Fruit fly (Drosophila melanogaster) whole organism, prepupa: ENCODE measurements around the gene CG42709.

Experiments used
- Blimp-1 ChIP-seq: fragments of 200-800 bp; sonication (Bioruptor generic); optimal IDR thresholded peaks from 3 replicates; lab custom pipeline; 2017; ENCODE audit warnings: missing biosample characterization, missing genetic modification characterization, mild to moderate bottlenecking, moderate library complexity, missing genetic modification reagents
- CG10631 ChIP-seq: fragments of 200-800 bp; sonication (Bioruptor generic); optimal IDR thresholded peaks from 2 replicates; lab custom pipeline; 2016; ENCODE audit warnings: missing biosample characterization, missing genetic modification characterization
- CG11294 ChIP-seq: fragments of 200-800 bp; sonication (Bioruptor generic); IDR thresholded peaks from 2 replicates; pipeline ENCODE4 v1.3.6; 2022; ENCODE audit warnings: missing biosample characterization, missing genetic modification characterization
- CG15336 ChIP-seq: fragments of 200-800 bp; sonication (Bioruptor generic); IDR thresholded peaks from 2 replicates; pipeline ENCODE4 v1.3.6; 2022; ENCODE audit warnings: missing biosample characterization, missing genetic modification characterization
- CG1621 ChIP-seq: fragments of 200-800 bp; sonication (Bioruptor generic); optimal IDR thresholded peaks from 3 replicates; lab custom pipeline; 2018; ENCODE audit warnings: missing biosample characterization, mild to moderate bottlenecking, missing genetic modification characterization
- CG3032 ChIP-seq: fragments of 200-800 bp; optimal IDR thresholded peaks from 2 replicates; lab custom pipeline; 2019; ENCODE audit warnings: missing biosample characterization, mild to moderate bottlenecking, missing genetic modification characterization, moderate library complexity
- CG31627 ChIP-seq: fragments of 200-800 bp; sonication (Bioruptor generic); optimal IDR thresholded peaks from 3 replicates; lab custom pipeline; 2016; ENCODE audit warnings: missing biosample characterization, missing genetic modification characterization
- CG32006 ChIP-seq: fragments of 200-800 bp; sonication (Bioruptor generic); optimal IDR thresholded peaks from 3 replicates; lab custom pipeline; 2017; ENCODE audit warnings: missing biosample characterization, mild to moderate bottlenecking, missing genetic modification characterization
- CG3919 ChIP-seq: fragments of 200-800 bp; sonication (Bioruptor generic); optimal IDR thresholded peaks from 3 replicates; lab custom pipeline; 2016; ENCODE audit warnings: missing biosample characterization, missing genetic modification characterization
- CG6163 ChIP-seq: fragments of 200-800 bp; sonication (Bioruptor generic); IDR thresholded peaks from 3 replicates; pipeline ENCODE4 v1.3.6; 2022; ENCODE audit warnings: missing biosample characterization, missing genetic modification characterization
- CG7368 ChIP-seq: fragments of 200-800 bp; sonication (Bioruptor generic); optimal IDR thresholded peaks from 3 replicates; lab custom pipeline; 2016; ENCODE audit warnings: missing biosample characterization, missing genetic modification characterization
- CG8119 ChIP-seq: fragments of 200-800 bp; sonication (Bioruptor generic); IDR thresholded peaks from 3 replicates; pipeline ENCODE4 v1.3.6; 2022; ENCODE audit warnings: missing biosample characterization, missing genetic modification characterization
- CG9139 ChIP-seq: fragments of 200-800 bp; sonication (Bioruptor generic); optimal IDR thresholded peaks from 3 replicates; lab custom pipeline; 2017; ENCODE audit warnings: missing biosample characterization, mild to moderate bottlenecking, missing genetic modification characterization
- Eip75B ChIP-seq: fragments of 200-800 bp; sonication (Bioruptor generic); optimal IDR thresholded peaks from 3 replicates; lab custom pipeline; 2016; ENCODE audit warnings: missing biosample characterization, missing genetic modification characterization
- Eip78C ChIP-seq: fragments of 200-800 bp; sonication (Bioruptor generic); peaks from one replicate; lab custom pipeline; 2016; ENCODE audit warnings: missing biosample characterization, missing genetic modification characterization
- Eip93F ChIP-seq: fragments of 200-800 bp; sonication (Bioruptor generic); optimal IDR thresholded peaks from 2 replicates; lab custom pipeline; 2016; ENCODE audit warnings: missing biosample characterization, mild to moderate bottlenecking, missing genetic modification characterization
- Ets96B ChIP-seq: fragments of 200-800 bp; optimal IDR thresholded peaks from 2 replicates; lab custom pipeline; 2019; ENCODE audit warnings: missing biosample characterization, mild to moderate bottlenecking, missing genetic modification characterization, moderate library complexity
- Hr39 ChIP-seq: fragments of 200-800 bp; sonication (Bioruptor generic); optimal IDR thresholded peaks from 2 replicates; lab custom pipeline; 2016; ENCODE audit warnings: missing biosample characterization, missing genetic modification characterization
- Hr4 ChIP-seq: fragments of 200-800 bp; sonication (Bioruptor generic); optimal IDR thresholded peaks from 3 replicates; lab custom pipeline; 2016; ENCODE audit warnings: missing biosample characterization, missing genetic modification characterization
- Lpt ChIP-seq: fragments of 200-800 bp; sonication (Bioruptor generic); optimal IDR thresholded peaks from 3 replicates; lab custom pipeline; 2016; ENCODE audit warnings: missing biosample characterization, missing genetic modification characterization
- Met ChIP-seq: fragments of 200-800 bp; sonication (Bioruptor generic); optimal IDR thresholded peaks from 3 replicates; lab custom pipeline; 2016; ENCODE audit warnings: missing biosample characterization, missing genetic modification characterization
- Smox ChIP-seq: fragments of 200-800 bp; sonication (Bioruptor generic); optimal IDR thresholded peaks from 3 replicates; lab custom pipeline; 2016; ENCODE audit warnings: missing biosample characterization, missing genetic modification characterization
- Sox102F ChIP-seq: fragments of 200-800 bp; sonication (Bioruptor generic); optimal IDR thresholded peaks from 2 replicates; lab custom pipeline; 2016; ENCODE audit warnings: missing biosample characterization, mild to moderate bottlenecking, missing genetic modification characterization
- Sox14 ChIP-seq: fragments of 200-800 bp; sonication (Bioruptor generic); optimal IDR thresholded peaks from 3 replicates; lab custom pipeline; 2016; ENCODE audit warnings: missing biosample characterization, missing genetic modification characterization
- Sox15 ChIP-seq: fragments of 200-800 bp; sonication (Bioruptor generic); optimal IDR thresholded peaks from 3 replicates; lab custom pipeline; 2016; ENCODE audit warnings: missing biosample characterization, missing genetic modification characterization
- achi ChIP-seq: fragments of 200-800 bp; sonication (Bioruptor generic); optimal IDR thresholded peaks from 3 replicates; lab custom pipeline; 2016; ENCODE audit warnings: missing biosample characterization, missing genetic modification characterization
- acj6 ChIP-seq: fragments of 200-800 bp; sonication (Bioruptor generic); optimal IDR thresholded peaks from 3 replicates; lab custom pipeline; 2016; ENCODE audit warnings: missing biosample characterization, missing genetic modification characterization
- dac ChIP-seq: fragments of 200-800 bp; sonication (Bioruptor generic); optimal IDR thresholded peaks from 2 replicates; lab custom pipeline; 2017; ENCODE audit warnings: missing biosample characterization, mild to moderate bottlenecking, missing genetic modification characterization
- dsx ChIP-seq: fragments of 200-800 bp; optimal IDR thresholded peaks from 3 replicates; lab custom pipeline; 2019; ENCODE audit warnings: missing biosample characterization, mild to moderate bottlenecking, missing genetic modification characterization, moderate library complexity; ENCODE audit not compliant: poor library complexity, severe bottlenecking
- eg ChIP-seq: fragments of 200-800 bp; sonication (Bioruptor generic); IDR thresholded peaks from 3 replicates; pipeline ENCODE4 v1.3.6; 2022; ENCODE audit warnings: missing biosample characterization, missing genetic modification characterization
- esn ChIP-seq: fragments of 200-800 bp; sonication (Bioruptor generic); optimal IDR thresholded peaks from 2 replicates; lab custom pipeline; 2016; ENCODE audit warnings: missing biosample characterization, mild to moderate bottlenecking, missing genetic modification characterization, moderate library complexity
- fd59A ChIP-seq: fragments of 200-800 bp; sonication (Bioruptor generic); optimal IDR thresholded peaks from 2 replicates; lab custom pipeline; 2017; ENCODE audit warnings: missing biosample characterization, mild to moderate bottlenecking, missing genetic modification characterization, missing genetic modification reagents
- fd85E ChIP-seq: fragments of 200-800 bp; sonication (Bioruptor generic); optimal IDR thresholded peaks from 3 replicates; lab custom pipeline; 2016; ENCODE audit warnings: missing biosample characterization, missing genetic modification characterization
- fkh ChIP-seq: fragments of 200-800 bp; sonication (Bioruptor generic); optimal IDR thresholded peaks from 3 replicates; lab custom pipeline; 2017; ENCODE audit warnings: missing biosample characterization, mild to moderate bottlenecking, missing genetic modification characterization, moderate library complexity
- lz ChIP-seq: fragments of 200-800 bp; sonication (Bioruptor generic); optimal IDR thresholded peaks from 3 replicates; lab custom pipeline; 2016; ENCODE audit warnings: missing biosample characterization, missing genetic modification characterization
- net ChIP-seq: fragments of 200-800 bp; sonication (Bioruptor generic); optimal IDR thresholded peaks from 3 replicates; lab custom pipeline; 2016; ENCODE audit warnings: missing biosample characterization, missing genetic modification characterization
- pdm3 ChIP-seq: fragments of 200-800 bp; sonication (Bioruptor generic); optimal IDR thresholded peaks from 3 replicates; lab custom pipeline; 2016; ENCODE audit warnings: missing biosample characterization, missing genetic modification characterization
- salr ChIP-seq, 2 experiments: fragments of 200-800 bp; sonication (Bioruptor generic); optimal IDR thresholded peaks; 3 replicates each; lab custom pipeline; 2016 to 2018; ENCODE audit warnings: missing biosample characterization in 2 of 2, missing genetic modification characterization in 2 of 2, mild to moderate bottlenecking in 1 of 2
- spab ChIP-seq: fragments of 200-800 bp; sonication (Bioruptor generic); optimal IDR thresholded peaks from 2 replicates; lab custom pipeline; 2017; ENCODE audit warnings: missing biosample characterization, mild to moderate bottlenecking, missing genetic modification characterization, missing genetic modification reagents
- ss ChIP-seq, 2 experiments: fragments of 200-800 bp; sonication (Bioruptor generic); optimal IDR thresholded peaks; 2 replicates in 1 of 2; 3 replicates in 1 of 2; lab custom pipeline; 2017 to 2018; ENCODE audit warnings: mild to moderate bottlenecking in 2 of 2, missing biosample characterization in 2 of 2, missing genetic modification characterization in 2 of 2, moderate library complexity in 1 of 2
- svp ChIP-seq: fragments of 200-800 bp; sonication (Bioruptor generic); peaks from one replicate; lab custom pipeline; 2016; ENCODE audit warnings: missing biosample characterization, missing genetic modification characterization
- topi ChIP-seq: fragments of 200-800 bp; sonication (Bioruptor generic); optimal IDR thresholded peaks from 3 replicates; lab custom pipeline; 2016; ENCODE audit warnings: missing biosample characterization, missing genetic modification characterization
- vri ChIP-seq: fragments of 200-800 bp; sonication (Bioruptor generic); optimal IDR thresholded peaks from 3 replicates; lab custom pipeline; 2016; ENCODE audit warnings: missing biosample characterization, mild to moderate bottlenecking, missing genetic modification characterization

Gene CG42709

DNA sequence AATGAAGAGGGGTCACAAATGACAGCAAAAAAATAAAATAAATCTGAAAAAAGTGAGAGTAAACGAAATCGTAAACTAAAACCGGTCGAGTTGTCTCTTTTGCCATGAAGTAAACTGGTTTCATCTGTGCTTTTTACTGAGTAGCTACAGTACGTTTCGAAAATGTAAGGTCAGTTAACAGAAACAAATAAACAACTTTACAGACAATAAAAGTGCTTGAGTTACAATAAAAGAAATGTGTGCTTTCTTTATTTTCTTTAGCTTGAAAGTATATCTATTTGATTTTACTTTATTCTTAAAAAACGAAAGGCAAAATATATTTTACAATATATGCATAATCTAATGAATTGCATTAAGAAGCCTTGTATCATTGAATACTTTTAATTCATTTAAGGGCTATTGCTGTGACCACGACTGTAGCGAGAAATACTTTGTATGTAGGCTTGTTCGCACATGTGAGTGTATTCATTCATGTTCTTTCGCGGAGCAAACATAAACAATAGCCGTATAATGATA, 3.0 kb downstream of the CG42709 start (continued):
- TF ChIP-seq CG3032 (peak; percentile 91), CG6163 (GFP tag; lab: Robert Waterston, UW) (peak; percentile 69), CG10631 (GFP tag; lab: Kevin White, UChicago) (peak; percentile 77), CG3919 (GFP tag; lab: Kevin White, UChicago) (peak; percentile 81), CG9139 (peak; percentile 81), spab (GFP tag; lab: Kevin White, UChicago) (peak; percentile 86), fd59A (peak; percentile 68), dac (GFP tag; lab: Kevin White, UChicago) (peak; percentile 31), dsx (GFP tag; lab: Kevin White, UChicago) (peak; percentile 99), vri (peak; percentile 68), net (peak; percentile 89), CG7368 (GFP tag; lab: Kevin White, UChicago) (peak; percentile 70), eg (peak; percentile 80; the same call in 2 of the 3 replicates), Eip75B (peak; percentile 90), acj6 (GFP tag; lab: Kevin White, UChicago) (peak; percentile 86), salr (GFP tag; optimal IDR thresholded peaks at IDR 0.05; lab: Kevin White, UChicago) (peak; percentile 38 to 87), topi (peak; percentile 87), lz (GFP tag; lab: Kevin White, UChicago) (peak; percentile 88), fd85E (GFP tag; lab: Kevin White, UChicago) (peak; percentile 57), pdm3 (GFP tag; lab: Kevin White, UChicago) (peak; percentile 88), Sox102F (GFP tag; lab: Kevin White, UChicago) (peak; percentile 86), achi (GFP tag; lab: Kevin White, UChicago) (peak; percentile 86), svp (GFP tag; lab: Kevin White, UChicago) (peak; percentile 93)

DNA sequence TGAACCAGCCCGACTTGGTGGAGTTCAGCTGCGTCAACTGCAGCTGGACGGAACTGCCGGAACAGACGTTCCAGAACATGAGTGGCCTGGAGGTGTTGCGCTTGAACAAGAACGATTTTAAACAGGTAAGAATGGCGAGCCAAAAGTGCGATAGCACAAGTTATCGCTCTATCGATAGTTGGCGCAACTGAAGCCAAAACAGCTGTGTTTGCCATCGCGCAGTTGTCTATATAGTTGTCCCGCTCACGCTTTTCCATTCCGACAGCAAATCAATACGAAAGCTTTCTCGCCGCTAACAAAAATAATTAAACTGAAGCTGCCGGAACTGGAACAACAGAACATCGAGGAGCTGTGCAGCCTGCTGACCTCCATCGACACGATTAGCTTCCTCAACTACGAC, 4.5 kb downstream of the CG42709 start:
- TF ChIP-seq Smox: no peak
- TF ChIP-seq Eip78C (GFP tag; lab: Kevin White, UChicago): peak; percentile 36
- TF ChIP-seq fkh: peak; percentile 90
- TF ChIP-seq CG1621: peak; percentile 10

DNA sequence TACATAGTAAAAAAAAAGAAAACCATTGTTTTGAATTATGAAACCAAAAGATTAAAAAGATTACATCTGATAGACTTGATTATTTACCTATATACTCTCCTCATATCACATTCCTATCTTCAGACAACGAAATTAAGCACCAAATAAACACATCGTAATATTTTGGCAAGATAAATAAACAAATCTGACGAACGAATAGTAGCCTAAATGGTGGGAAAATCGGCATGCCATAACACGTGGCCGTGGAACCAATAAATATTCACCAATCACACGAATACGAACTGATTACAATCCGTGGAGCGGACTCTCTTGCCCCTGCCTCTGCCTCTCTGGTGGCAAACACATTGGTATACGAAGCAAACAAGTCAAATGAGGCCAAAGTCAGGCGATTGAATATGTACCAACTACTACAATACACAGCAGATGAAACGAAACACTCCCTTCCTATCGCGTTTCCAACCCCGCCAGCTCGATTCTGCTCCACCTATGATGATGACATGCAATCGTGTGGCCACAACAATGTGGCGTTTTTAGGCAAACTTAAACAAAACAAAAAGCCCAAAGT, 6.2 kb downstream of the CG42709 start:
- TF ChIP-seq fkh (peak; percentile 67), lz (GFP tag; lab: Kevin White, UChicago) (no peak)
- TF ChIP-seq, all 60 proteins: peak for 1

DNA sequence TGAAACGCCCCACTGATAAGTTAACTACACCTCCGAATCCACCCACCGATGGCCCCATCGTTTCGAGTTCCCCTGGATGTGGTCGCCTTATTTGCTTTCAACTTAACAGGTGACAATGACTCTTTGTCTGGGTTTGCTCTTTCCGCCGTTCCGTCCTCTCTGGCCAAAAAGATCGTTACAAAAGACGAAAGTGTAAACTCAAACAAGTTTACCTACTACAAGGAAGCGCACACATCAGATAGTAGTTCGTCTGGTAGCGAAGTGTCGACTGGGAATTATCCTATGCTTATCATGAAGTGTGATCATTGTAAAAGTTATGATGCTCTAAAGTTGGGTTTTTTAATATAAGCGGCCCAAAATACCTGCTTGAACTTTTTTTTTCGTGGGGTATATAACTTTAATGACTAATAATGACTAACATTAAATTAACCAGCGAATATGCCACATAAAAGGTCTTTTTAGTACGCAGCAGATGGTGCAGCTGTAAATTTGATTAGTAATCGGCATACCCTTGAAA, 8.9 kb downstream of the CG42709 start:
- peak; percentile 11 for TF ChIP-seq Blimp-1 (GFP tag; lab: Kevin White, UChicago)
- peak; percentile 31 for TF ChIP-seq CG3919 (GFP tag; lab: Kevin White, UChicago)
- TF ChIP-seq spab (GFP tag; lab: Kevin White, UChicago): no peak
- TF ChIP-seq Met (GFP tag; lab: Kevin White, UChicago): no peak
- TF ChIP-seq acj6 (GFP tag; lab: Kevin White, UChicago): peak; percentile 58
- peak; percentile 32 for TF ChIP-seq net
- TF ChIP-seq Hr39 (GFP tag; lab: Kevin White, UChicago): peak; percentile 45
- TF ChIP-seq Sox15 (GFP tag; lab: Kevin White, UChicago): no peak
- peak; percentile 15 for TF ChIP-seq topi
- TF ChIP-seq CG32006 (GFP tag; lab: Kevin White, UChicago): peak; percentile 77
- peak; percentile 42 for TF ChIP-seq CG10631 (GFP tag; lab: Kevin White, UChicago)
- TF ChIP-seq CG1621: peak; percentile 32
- peak; percentile 55; the same call in 1 of the 2 replicates for TF ChIP-seq CG15336 (GFP tag; lab: Robert Waterston, UW)
- TF ChIP-seq Sox14 (GFP tag; lab: Kevin White, UChicago): peak; percentile 65
- peak; percentile 26 for TF ChIP-seq Ets96B
- TF ChIP-seq CG31627 (GFP tag; lab: Kevin White, UChicago): peak; percentile 18
- TF ChIP-seq ss (GFP tag; optimal IDR thresholded peaks at IDR 0.05; lab: Kevin White, UChicago): peak; percentile 23 to 45
- peak; percentile 57; the same call in 1 of the 3 replicates for TF ChIP-seq CG8119 (GFP tag; lab: Robert Waterston, UW)
- TF ChIP-seq esn (GFP tag; lab: Kevin White, UChicago): peak; percentile 34
- TF ChIP-seq pdm3 (GFP tag; lab: Kevin White, UChicago): peak; percentile 61
- TF ChIP-seq Lpt (GFP tag; lab: Kevin White, UChicago): peak; percentile 43
- peak; percentile 65 for TF ChIP-seq Hr4 (GFP tag; lab: Kevin White, UChicago)
- TF ChIP-seq fd85E (GFP tag; lab: Kevin White, UChicago): no peak
- no peak for TF ChIP-seq CG11294 (GFP tag; lab: Robert Waterston, UW)
- TF ChIP-seq achi (GFP tag; lab: Kevin White, UChicago): peak; percentile 28
- peak; percentile 14 for TF ChIP-seq Eip75B
- TF ChIP-seq CG3032: peak; percentile 3
- TF ChIP-seq Eip93F (GFP tag; lab: Kevin White, UChicago): no peak
